Fruit fly (Drosophila melanogaster) whole organism, embryonic: ENCODE measurements around the gene anchor.

Experiments used
- Awh ChIP-seq: fragments of 200-800 bp; sonication (Bioruptor generic); IDR thresholded peaks from 2 replicates; pipeline ENCODE4, ENCODE4 v1.3.6; 2022; ENCODE audit warnings: missing biosample characterization, missing genetic modification characterization
- CG10209 ChIP-seq: fragments of 200-800 bp; sonication (Bioruptor generic); optimal IDR thresholded peaks from 3 replicates; lab custom pipeline; 2017; ENCODE audit warnings: missing biosample characterization, mild to moderate bottlenecking, missing genetic modification characterization, missing genetic modification reagents
- CG10267 ChIP-seq: fragments of 200-800 bp; sonication (Bioruptor generic); optimal IDR thresholded peaks from 2 replicates; lab custom pipeline; 2018; ENCODE audit warnings: missing biosample characterization, mild to moderate bottlenecking, missing genetic modification characterization, moderate library complexity
- CG11695 ChIP-seq: fragments of 200-800 bp; sonication (Bioruptor generic); IDR thresholded peaks from 3 replicates; pipeline ENCODE4 v1.3.6; 2022; ENCODE audit warnings: missing biosample characterization, missing genetic modification characterization
- CG1233 ChIP-seq: fragments of 200-800 bp; sonication (Bioruptor generic); optimal IDR thresholded peaks from 4 replicates; lab custom pipeline; 2018; ENCODE audit warnings: missing biosample characterization, mild to moderate bottlenecking, missing genetic modification characterization
- CG12659 ChIP-seq: fragments of 200-800 bp; sonication (Bioruptor generic); optimal IDR thresholded peaks from 3 replicates; lab custom pipeline; 2017; ENCODE audit warnings: mild to moderate bottlenecking, missing biosample characterization, missing genetic modification reagents, missing genetic modification characterization
- CG14710 ChIP-seq: fragments of 200-800 bp; sonication (Bioruptor generic); optimal IDR thresholded peaks from 3 replicates; lab custom pipeline; 2019; ENCODE audit warnings: missing biosample characterization, mild to moderate bottlenecking, missing genetic modification characterization, moderate library complexity
- CG14965 ChIP-seq: fragments of 200-800 bp; sonication (Bioruptor generic); optimal IDR thresholded peaks from 2 replicates; lab custom pipeline; 2016; ENCODE audit warnings: missing biosample characterization, missing genetic modification characterization, borderline replicate concordance
- CG15269 ChIP-seq: fragments of 200-800 bp; sonication (Bioruptor generic); optimal IDR thresholded peaks from 2 replicates; lab custom pipeline; 2018; ENCODE audit warnings: missing biosample characterization, mild to moderate bottlenecking, missing genetic modification characterization, moderate library complexity
- CG17361 ChIP-seq: fragments of 200-800 bp; sonication (Bioruptor generic); IDR thresholded peaks from 3 replicates; pipeline ENCODE4 v1.3.6; 2022; ENCODE audit warnings: missing biosample characterization, missing genetic modification characterization
- CG18262 ChIP-seq: fragments of 200-800 bp; optimal IDR thresholded peaks from 3 replicates; lab custom pipeline; 2019; ENCODE audit warnings: missing biosample characterization, mild to moderate bottlenecking, missing genetic modification characterization, moderate library complexity
- CG1832 ChIP-seq: fragments of 200-800 bp; sonication (Bioruptor generic); optimal IDR thresholded peaks from 2 replicates; lab custom pipeline; 2017; ENCODE audit warnings: missing biosample characterization, mild to moderate bottlenecking, missing genetic modification characterization, inconsistent platforms
- CG18599 ChIP-seq: fragments of 200-800 bp; sonication (Bioruptor generic); optimal IDR thresholded peaks from 3 replicates; lab custom pipeline; 2017; ENCODE audit warnings: missing biosample characterization, missing genetic modification characterization, mild to moderate bottlenecking, moderate library complexity, missing genetic modification reagents
- CG18764 ChIP-seq: fragments of 200-800 bp; sonication (Bioruptor generic); optimal IDR thresholded peaks from 3 replicates; lab custom pipeline; 2016; ENCODE audit warnings: missing biosample characterization, missing genetic modification characterization
- CG2202 ChIP-seq: fragments of 200-800 bp; sonication (Bioruptor generic); optimal IDR thresholded peaks from 2 replicates; lab custom pipeline; 2018; ENCODE audit warnings: missing biosample characterization, mild to moderate bottlenecking, missing genetic modification characterization
- CG2712 ChIP-seq: fragments of 200-800 bp; optimal IDR thresholded peaks from 3 replicates; lab custom pipeline; 2019; ENCODE audit warnings: missing biosample characterization, mild to moderate bottlenecking, missing genetic modification characterization, moderate library complexity
- CG32532 ChIP-seq: fragments of 200-800 bp; sonication (Bioruptor generic); IDR thresholded peaks from 2 replicates; pipeline ENCODE4 v1.3.6; 2022; ENCODE audit warnings: missing biosample characterization, missing genetic modification characterization
- CG4360 ChIP-seq: fragments of 200-800 bp; sonication (Bioruptor generic); IDR thresholded peaks from 2 replicates; pipeline ENCODE4 v1.3.6; 2022; ENCODE audit warnings: missing biosample characterization, missing genetic modification characterization
- CG4617 ChIP-seq: fragments of 200-800 bp; sonication (Bioruptor generic); optimal IDR thresholded peaks from 3 replicates; lab custom pipeline; 2016; ENCODE audit warnings: missing biosample characterization, missing genetic modification characterization, borderline replicate concordance
- CG7556 ChIP-seq: fragments of 200-800 bp; sonication (Bioruptor generic); optimal IDR thresholded peaks from 2 replicates; lab custom pipeline; 2017; ENCODE audit warnings: missing biosample characterization, mild to moderate bottlenecking, missing genetic modification characterization
- CG7839 ChIP-seq: fragments of 200-800 bp; sonication (Bioruptor generic); optimal IDR thresholded peaks from 3 replicates; lab custom pipeline; 2018; ENCODE audit warnings: missing biosample characterization, mild to moderate bottlenecking, missing genetic modification characterization, moderate library complexity
- CG7928 ChIP-seq: fragments of 200-800 bp; sonication (Bioruptor generic); optimal IDR thresholded peaks from 2 replicates; lab custom pipeline; 2017; ENCODE audit warnings: missing biosample characterization, mild to moderate bottlenecking, missing genetic modification characterization
- CG8388 ChIP-seq: fragments of 200-800 bp; sonication (Bioruptor generic); optimal IDR thresholded peaks from 2 replicates; lab custom pipeline; 2019; ENCODE audit warnings: missing biosample characterization, mild to moderate bottlenecking, missing genetic modification characterization, moderate library complexity
- Dip2 ChIP-seq: fragments of 200-800 bp; sonication (Bioruptor generic); IDR thresholded peaks from 2 replicates; pipeline ENCODE4 v1.3.6; 2022; ENCODE audit warnings: missing biosample characterization, missing genetic modification characterization
- Doc2 ChIP-seq: fragments of 200-800 bp; sonication (Bioruptor generic); IDR thresholded peaks from 2 replicates; pipeline ENCODE4 v1.3.6; 2022; ENCODE audit warnings: missing biosample characterization, missing genetic modification characterization
- E2f1 ChIP-seq: fragments of 200-800 bp; sonication (Bioruptor generic); IDR thresholded peaks from 2 replicates; pipeline ENCODE4 v1.3.6; 2022; ENCODE audit warnings: missing biosample characterization, missing genetic modification characterization
- Eip74EF ChIP-seq, 2 experiments: fragments of 200-800 bp in 1 of 2; fragments of >200 bp in 1 of 2; sonication (Bioruptor generic) in 1 of 2; optimal IDR thresholded peaks; 2 replicates each; lab custom pipeline; 2017 to 2019; ENCODE audit warnings: missing biosample characterization in 2 of 2, missing genetic modification characterization in 2 of 2, mild to moderate bottlenecking in 1 of 2, moderate library complexity in 1 of 2
- Ets97D ChIP-seq: fragments of 200-800 bp; sonication (Bioruptor generic); optimal IDR thresholded peaks from 3 replicates; lab custom pipeline; 2016; ENCODE audit warnings: missing biosample characterization, missing genetic modification characterization
- Hmr ChIP-seq: fragments of 200-800 bp; sonication (Bioruptor generic); optimal IDR thresholded peaks from 3 replicates; lab custom pipeline; 2017; ENCODE audit warnings: mild to moderate bottlenecking, missing biosample characterization, missing genetic modification reagents, missing genetic modification characterization
- Hr51 ChIP-seq, 2 experiments: fragments of 200-800 bp; sonication (Bioruptor generic); optimal IDR thresholded peaks; 2 replicates in 1 of 2; 3 replicates in 1 of 2; lab custom pipeline; 2016 to 2018; ENCODE audit warnings: missing biosample characterization in 2 of 2, missing genetic modification characterization in 2 of 2, mild to moderate bottlenecking in 1 of 2, moderate library complexity in 1 of 2
- Hr78 ChIP-seq, 2 experiments: fragments of 200-800 bp in 1 of 2; fragments of >200 bp in 1 of 2; sonication (Bioruptor generic) in 1 of 2; optimal IDR thresholded peaks; 2 replicates each; lab custom pipeline; 2017 to 2019; ENCODE audit warnings: missing biosample characterization in 2 of 2, missing genetic modification characterization in 2 of 2, mild to moderate bottlenecking in 1 of 2, moderate library complexity in 1 of 2
- MBD-R2 ChIP-seq: fragments of 200-800 bp; sonication (Bioruptor generic); IDR thresholded peaks from 2 replicates; pipeline ENCODE4 v1.3.6; 2022; ENCODE audit warnings: missing biosample characterization, missing genetic modification characterization
- NC2β ChIP-seq: fragments of 200-800 bp; sonication (Bioruptor generic); optimal IDR thresholded peaks from 2 replicates; lab custom pipeline; 2016; ENCODE audit warnings: missing biosample characterization, missing genetic modification characterization
- Oaz ChIP-seq: fragments of 200-800 bp; sonication (Bioruptor generic); IDR thresholded peaks from 2 replicates; pipeline ENCODE4 v1.3.6; 2022; ENCODE audit warnings: missing biosample characterization, missing genetic modification characterization
- Oli ChIP-seq: fragments of 200-800 bp; sonication (Bioruptor generic); optimal IDR thresholded peaks from 2 replicates; lab custom pipeline; 2018; ENCODE audit warnings: missing biosample characterization, mild to moderate bottlenecking, missing genetic modification characterization, moderate library complexity
- Poxn ChIP-seq: fragments of 200-800 bp; sonication (Bioruptor generic); IDR thresholded peaks from 2 replicates; pipeline ENCODE4 v1.3.6; 2022; ENCODE audit warnings: missing biosample characterization, missing genetic modification characterization
- amos ChIP-seq: fragments of 200-800 bp; sonication (Bioruptor generic); IDR thresholded peaks from 2 replicates; pipeline ENCODE4 v1.3.6; 2022; ENCODE audit warnings: missing biosample characterization, missing genetic modification characterization; ENCODE audit not compliant: partially characterized antibody
- dpn ChIP-seq, 2 experiments: fragments of 200-800 bp; sonication (Bioruptor generic); optimal IDR thresholded peaks; 3 replicates each; lab custom pipeline; 2016; ENCODE audit warnings: missing biosample characterization in 2 of 2, missing genetic modification characterization in 2 of 2
- ewg ChIP-seq: fragments of 200-800 bp; sonication (Bioruptor generic); optimal IDR thresholded peaks from 3 replicates; lab custom pipeline; 2017; ENCODE audit warnings: mild to moderate bottlenecking, missing biosample characterization, missing genetic modification reagents, missing genetic modification characterization
- fd3F ChIP-seq: fragments of 200-800 bp; sonication (Bioruptor generic); optimal IDR thresholded peaks from 2 replicates; lab custom pipeline; 2018; ENCODE audit warnings: missing biosample characterization, mild to moderate bottlenecking, missing genetic modification characterization, moderate library complexity
- fd64A ChIP-seq: fragments of 200-800 bp; sonication (Bioruptor generic); optimal IDR thresholded peaks from 3 replicates; lab custom pipeline; 2018; ENCODE audit warnings: missing biosample characterization, mild to moderate bottlenecking, missing genetic modification characterization
- gem ChIP-seq: fragments of 200-800 bp; sonication (Bioruptor generic); optimal IDR thresholded peaks from 2 replicates; lab custom pipeline; 2019; ENCODE audit warnings: missing biosample characterization, mild to moderate bottlenecking, missing genetic modification characterization, moderate library complexity
- grau ChIP-seq: fragments of 200-800 bp; optimal IDR thresholded peaks from 3 replicates; lab custom pipeline; 2019; ENCODE audit warnings: missing biosample characterization, mild to moderate bottlenecking, missing genetic modification characterization, moderate library complexity
- hkb ChIP-seq, 2 experiments: fragments of 200-800 bp in 1 of 2; fragments of >200 bp in 1 of 2; sonication (Bioruptor generic) in 1 of 2; IDR thresholded peaks in 1 of 2; optimal IDR thresholded peaks in 1 of 2; 2 replicates each; pipeline versions ENCODE4 v1.3.6 to Lab custom; 2017 to 2022; ENCODE audit warnings: missing biosample characterization in 1 of 2, missing genetic modification characterization in 1 of 2
- nom ChIP-seq: fragments of 200-800 bp; sonication (Bioruptor generic); optimal IDR thresholded peaks from 2 replicates; lab custom pipeline; 2017; ENCODE audit warnings: missing biosample characterization, missing genetic modification characterization, mild to moderate bottlenecking, moderate library complexity, missing genetic modification reagents
- rib ChIP-seq: fragments of 200-800 bp; sonication (Bioruptor generic); IDR thresholded peaks from 2 replicates; pipeline ENCODE4 v1.3.6; 2022; ENCODE audit warnings: missing biosample characterization, missing genetic modification characterization
- tgo ChIP-seq: fragments of 200-800 bp; sonication (Bioruptor generic); IDR thresholded peaks from 3 replicates; pipeline ENCODE4 v1.3.6; 2022; ENCODE audit warnings: missing biosample characterization, missing genetic modification characterization
- tio ChIP-seq: fragments of 200-800 bp; sonication (Bioruptor generic); optimal IDR thresholded peaks from 2 replicates; lab custom pipeline; 2017; ENCODE audit warnings: missing biosample characterization, missing genetic modification characterization, inconsistent platforms

The anchor gene

dm6 chr3L:17613292-17613734, 8.3 kb upstream of the anchor start:
- peak; percentile 43; the same call in 2 of the 3 replicates for TF ChIP-seq tgo
- no peak for TF ChIP-seq CG2202 (tag; lab: Kevin White, UChicago)
- no peak for TF ChIP-seq CG4360 (GFP tag; lab: Robert Waterston, UW)
- no peak for TF ChIP-seq Eip74EF (GFP tag; optimal IDR thresholded peaks at IDR 0.05; lab: Kevin White, UChicago)
- no peak for TF ChIP-seq CG14965 (GFP tag; lab: Kevin White, UChicago)
- TF ChIP-seq CG10209 (GFP tag; lab: Kevin White, UChicago), result peak; percentile 22
- TF ChIP-seq CG10267, result peak; percentile 7
- peak; percentile 49 for TF ChIP-seq CG2712 (tag; lab: Kevin White, UChicago)
- peak; percentile 10; the same call in 1 of the 2 replicates for TF ChIP-seq CG32532 (GFP tag; lab: Robert Waterston, UW)
- TF ChIP-seq Hmr (GFP tag; lab: Kevin White, UChicago), result peak; percentile 18
- TF ChIP-seq fd3F (GFP tag; lab: Kevin White, UChicago), result peak; percentile 19
- no peak for TF ChIP-seq Doc2 (GFP tag; lab: Robert Waterston, UW)
- no peak for TF ChIP-seq MBD-R2
- TF ChIP-seq CG18599 (GFP tag; lab: Kevin White, UChicago), result peak; percentile 8
- no peak for TF ChIP-seq CG4617 (GFP tag; lab: Kevin White, UChicago)
- no peak for TF ChIP-seq CG7928 (GFP tag; lab: Kevin White, UChicago)
- TF ChIP-seq tio (GFP tag; lab: Kevin White, UChicago), result no peak
- TF ChIP-seq Ets97D (GFP tag; lab: Kevin White, UChicago), result no peak
- TF ChIP-seq CG11695 (GFP tag; lab: Robert Waterston, UW), result 0 out of 3 replicates have a peak, but pooled peaks have one; percentile 66
- TF ChIP-seq CG7839 (tag; lab: Kevin White, UChicago), result peak; percentile 46
- TF ChIP-seq CG8388 (GFP tag; lab: Kevin White, UChicago), result no peak
- TF ChIP-seq NC2β (GFP tag; lab: Kevin White, UChicago), result no peak
- peak in 1 of 2 experiments; percentile 8 for TF ChIP-seq dpn (GFP tag; optimal IDR thresholded peaks at IDR 0.05; lab: Kevin White, UChicago)
- peak; percentile 12 for TF ChIP-seq CG18262
- TF ChIP-seq Poxn (GFP tag; lab: Robert Waterston, UW), result no peak
- no peak for TF ChIP-seq CG14710 (tag; lab: Kevin White, UChicago)
- TF ChIP-seq CG12659, result peak; percentile 7
- TF ChIP-seq Hr51 (GFP tag; optimal IDR thresholded peaks at IDR 0.05; lab: Kevin White, UChicago), result peak in 1 of 2 experiments; percentile 45
- peak; percentile 10 for TF ChIP-seq Oli (tag; lab: Kevin White, UChicago)
- TF ChIP-seq gem (tag; lab: Kevin White, UChicago), result peak; percentile 52
- TF ChIP-seq CG18764 (GFP tag; lab: Kevin White, UChicago), result no peak
- TF ChIP-seq CG7556 (GFP tag; lab: Kevin White, UChicago), result peak; percentile 25
- peak; percentile 21 for TF ChIP-seq grau (tag; lab: Kevin White, UChicago)
- TF ChIP-seq Hr78 (GFP tag; optimal IDR thresholded peaks at IDR 0.05; lab: Kevin White, UChicago), result no peak
- no peak for TF ChIP-seq Oaz (GFP tag; lab: Robert Waterston, UW)
- no peak for TF ChIP-seq Dip2
- TF ChIP-seq nom (GFP tag; lab: Kevin White, UChicago), result no peak
- TF ChIP-seq rib (GFP tag; lab: Robert Waterston, UW), result no peak
- TF ChIP-seq Awh (GFP tag; lab: Robert Waterston, UW), result no peak
- no peak for TF ChIP-seq CG1233
- TF ChIP-seq CG15269 (tag; lab: Kevin White, UChicago), result peak; percentile 51
- no peak for TF ChIP-seq fd64A (GFP tag; lab: Kevin White, UChicago)
- no peak for TF ChIP-seq amos (GFP tag; lab: Robert Waterston, UW)
- TF ChIP-seq E2f1 (GFP tag; lab: Robert Waterston, UW), result 0 out of 2 replicates have a peak, but pooled peaks have one; percentile 28
- peak; percentile 31 for TF ChIP-seq CG1832 (GFP tag; lab: Kevin White, UChicago)
- TF ChIP-seq CG17361 (GFP tag; lab: Robert Waterston, UW), result peak; percentile 33; the same call in 1 of the 3 replicates
- TF ChIP-seq hkb (optimal IDR thresholded peaks at IDR 0.05; lab: Kevin White, UChicago), result no peak
- TF ChIP-seq hkb (GFP tag; IDR thresholded peaks at IDR 0.05; lab: Robert Waterston, UW), result no peak
- TF ChIP-seq ewg (GFP tag; lab: Kevin White, UChicago), result no peak
